Worm (Caenorhabditis elegans) whole organism, L1 larva: ENCODE measurements around the gene hpo-31.

Source experiments
- aly-2 ChIP-seq: fragments of 150-350 bp; optimal IDR thresholded peaks from 2 replicates; lab custom pipeline; 2014; ENCODE audit warnings: missing biosample characterization, missing genetic modification characterization
- ceh-82 ChIP-seq, 3 experiments: fragments of 150-350 bp in 1 of 3; sonication (generic microtip) in 2 of 3; optimal IDR thresholded peaks; 2 replicates each; lab custom pipeline; 2014 to 2017; ENCODE audit warnings: missing biosample characterization in 3 of 3, missing genetic modification characterization in 3 of 3
- ceh-88 ChIP-seq: fragments of 200-800 bp; sonication (Bioruptor generic); IDR thresholded peaks from 2 replicates; pipeline ENCODE4 v1.3.6; 2022; ENCODE audit warnings: missing genetic modification characterization, missing compliant biosample characterization
- dpl-1 ChIP-seq, 3 experiments: fragments of 150-350 bp in 2 of 3; sonication (generic microtip) in 1 of 3; optimal IDR thresholded peaks; 2 replicates each; lab custom pipeline; 2014 to 2017; ENCODE audit warnings: missing biosample characterization in 3 of 3, missing genetic modification characterization in 3 of 3, missing genetic modification reagents in 3 of 3
- fkh-10 ChIP-seq: sonication (generic microtip); optimal IDR thresholded peaks from 2 replicates; lab custom pipeline; 2017; ENCODE audit warnings: missing biosample characterization, missing genetic modification reagents, missing genetic modification characterization
- fos-1 ChIP-seq: fragments of 150-350 bp; optimal IDR thresholded peaks from 2 replicates; lab custom pipeline; 2014; ENCODE audit warnings: missing biosample characterization, missing genetic modification characterization
- lin-35 ChIP-seq, 2 experiments: fragments of 150-350 bp; optimal IDR thresholded peaks; 2 replicates each; lab custom pipeline; 2014; ENCODE audit warnings: missing biosample characterization in 2 of 2, missing genetic modification characterization in 2 of 2, missing genetic modification reagents in 2 of 2
- nhr-237 ChIP-seq: fragments of 150-350 bp; optimal IDR thresholded peaks from 2 replicates; lab custom pipeline; 2014; ENCODE audit warnings: missing biosample characterization, missing genetic modification characterization
- nhr-28 ChIP-seq: fragments of 150-350 bp; optimal IDR thresholded peaks from 2 replicates; lab custom pipeline; 2014; ENCODE audit warnings: missing biosample characterization, missing genetic modification characterization
- nhr-47 ChIP-seq: sonication (generic microtip); optimal IDR thresholded peaks from 2 replicates; lab custom pipeline; 2016; ENCODE audit warnings: mild to moderate bottlenecking, missing genetic modification characterization, moderate library complexity, missing compliant biosample characterization
- snpc-4 ChIP-seq: fragments of 150-350 bp; optimal IDR thresholded peaks from 2 replicates; lab custom pipeline; 2014; ENCODE audit warnings: missing biosample characterization, missing genetic modification characterization
- xbp-1 ChIP-seq: sonication (generic microtip); optimal IDR thresholded peaks from 2 replicates; lab custom pipeline; 2016; ENCODE audit warnings: missing genetic modification characterization, missing compliant biosample characterization
- ztf-4 ChIP-seq: fragments of 150-350 bp; optimal IDR thresholded peaks from 2 replicates; lab custom pipeline; 2014; ENCODE audit warnings: missing biosample characterization, missing genetic modification characterization

- TF ChIP-seq snpc-4 (tag; lab: Kevin White, UChicago) (no peak), nhr-28 (tag; lab: Kevin White, UChicago) (no peak), nhr-237 (tag; lab: Kevin White, UChicago) (no peak), dpl-1 (GFP tag; optimal IDR thresholded peaks at IDR 0.05; lab: Kevin White, UChicago) (no peak), aly-2 (tag; lab: Kevin White, UChicago) (no peak), ceh-82 (tag; optimal IDR thresholded peaks at IDR 0.05; lab: Kevin White, UChicago) (no peak), fkh-10 (GFP tag; lab: Kevin White, UChicago) (no peak), xbp-1 (tag; lab: Kevin White, UChicago) (no peak), fos-1 (no peak), ceh-88 (no peak), nhr-47 (no peak), ztf-4 (no peak), lin-35 (GFP tag; optimal IDR thresholded peaks at IDR 0.05; lab: Kevin White, UChicago) (no peak)
These were observed 14.3 kb downstream of the hpo-31 start, which contains the start of gene srx-128 for ce11 chrV:13837173-13837572.
